Worm (Caenorhabditis elegans) whole organism, L3 larva: ENCODE data around the gene lgc-22.

Experiments
- fkh-10 ChIP-seq: sonication (generic microtip); optimal IDR thresholded peaks from 2 replicates; lab custom pipeline; 2017; ENCODE audit warnings: missing biosample characterization, missing genetic modification reagents, missing genetic modification characterization
- nhr-25 ChIP-seq: sonication (generic microtip); optimal IDR thresholded peaks from 2 replicates; lab custom pipeline; 2017; ENCODE audit warnings: missing biosample characterization, missing genetic modification characterization
- unc-62 ChIP-seq: fragments of 150-350 bp; sonication (generic microtip); optimal IDR thresholded peaks from 4 replicates; lab custom pipeline; 2014; ENCODE audit warnings: missing biosample characterization, missing genetic modification reagents, missing genetic modification characterization

ce11 chrIV:4301202-4301601 is at the start of gene lgc-22:
- TF ChIP-seq fkh-10 (GFP tag; lab: Kevin White, UChicago): no peak
- TF ChIP-seq unc-62 (GFP tag; lab: Kevin White, UChicago): no peak
- TF ChIP-seq nhr-25 (tag; lab: Kevin White, UChicago): no peak
